Worm (Caenorhabditis elegans): ENCODE results near the gene Y45G12B.2.

Gene Y45G12B.2

DNA sequence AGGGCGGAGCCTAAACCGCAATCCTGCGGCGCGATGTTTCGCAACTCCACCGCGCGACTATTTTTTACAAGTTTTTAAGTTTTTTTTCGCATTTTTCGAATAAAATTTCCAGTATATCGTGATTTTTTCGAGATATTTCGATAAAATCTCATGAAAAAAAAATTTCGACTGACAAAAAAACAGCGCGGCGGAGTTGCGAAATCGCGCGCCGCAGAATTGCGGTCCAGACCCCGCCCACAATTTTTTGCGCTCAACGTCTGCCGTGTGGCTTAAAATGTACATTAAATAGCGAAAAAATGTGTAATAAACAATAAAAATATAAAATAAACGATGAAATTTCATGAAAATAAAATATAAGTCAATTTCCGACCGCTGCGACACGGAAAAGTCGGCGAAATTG is 3.1 kb downstream of the Y45G12B.2 start:
- TF ChIP-seq C34B4.2 (tag; optimal IDR thresholded peaks at IDR 0.05) (no peak), nhr-237 (tag; optimal IDR thresholded peaks at IDR 0.05) (no peak)

DNA sequence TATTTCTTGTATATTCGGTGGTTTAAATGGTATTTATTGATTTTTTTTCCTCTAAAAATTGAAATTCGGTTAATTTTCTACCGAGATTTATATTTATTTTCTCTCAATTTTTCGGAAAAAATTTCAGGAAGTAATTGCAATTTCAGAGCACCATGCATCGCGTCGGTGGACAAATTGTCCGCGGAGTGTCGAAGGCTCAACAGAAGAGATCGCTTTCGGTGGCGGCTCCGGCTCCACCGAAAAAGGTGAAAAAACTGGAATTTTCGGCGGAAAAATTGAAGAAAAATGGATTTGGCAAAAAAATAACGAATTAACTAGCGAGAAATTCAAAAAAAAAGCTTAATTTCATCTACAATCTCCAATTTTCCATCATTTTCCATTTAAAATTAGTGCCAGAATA is 4.3 kb downstream of the Y45G12B.2 start, which contains the start of gene nuo-5:
Gene nuo-5, plus strand, starts transcription at position 147 of the 400 bp plus-strand sequence.
- no peak for TF ChIP-seq nhr-90 (tag; optimal IDR thresholded peaks at IDR 0.05; ENCODE audit: poor library complexity)
- no peak for TF ChIP-seq unc-30 (tag; optimal IDR thresholded peaks at IDR 0.05)
- no peak for TF ChIP-seq fkh-10 (GFP tag; optimal IDR thresholded peaks at IDR 0.05)
- no peak for TF ChIP-seq alr-1 (tag; optimal IDR thresholded peaks at IDR 0.05; ENCODE audit: borderline replicate concordance)
- no peak for TF ChIP-seq nhr-237 (tag; optimal IDR thresholded peaks at IDR 0.05)
- TF ChIP-seq hlh-4 (tag; optimal IDR thresholded peaks at IDR 0.05): no peak
- no peak for TF ChIP-seq lir-3 (tag; optimal IDR thresholded peaks at IDR 0.05; ENCODE audit: poor library complexity)
- no peak for TF ChIP-seq dpl-1 (GFP tag; optimal IDR thresholded peaks at IDR 0.05)
- TF ChIP-seq Y116A8C.19 (tag; optimal IDR thresholded peaks at IDR 0.05; ENCODE audit: borderline replicate concordance): no peak
- TF ChIP-seq snpc-4 (tag; optimal IDR thresholded peaks at IDR 0.05): no peak
- no peak for TF ChIP-seq ets-5 (GFP tag; IDR thresholded peaks at IDR 0.05)
- no peak for TF ChIP-seq ceh-63 (GFP tag; optimal IDR thresholded peaks at IDR 0.05)
- no peak for TF ChIP-seq mep-1 (tag; optimal IDR thresholded peaks at IDR 0.05)
- TF ChIP-seq zip-4 (GFP tag; optimal IDR thresholded peaks at IDR 0.05): no peak
- TF ChIP-seq tbx-2 (tag; optimal IDR thresholded peaks at IDR 0.05): no peak

DNA sequence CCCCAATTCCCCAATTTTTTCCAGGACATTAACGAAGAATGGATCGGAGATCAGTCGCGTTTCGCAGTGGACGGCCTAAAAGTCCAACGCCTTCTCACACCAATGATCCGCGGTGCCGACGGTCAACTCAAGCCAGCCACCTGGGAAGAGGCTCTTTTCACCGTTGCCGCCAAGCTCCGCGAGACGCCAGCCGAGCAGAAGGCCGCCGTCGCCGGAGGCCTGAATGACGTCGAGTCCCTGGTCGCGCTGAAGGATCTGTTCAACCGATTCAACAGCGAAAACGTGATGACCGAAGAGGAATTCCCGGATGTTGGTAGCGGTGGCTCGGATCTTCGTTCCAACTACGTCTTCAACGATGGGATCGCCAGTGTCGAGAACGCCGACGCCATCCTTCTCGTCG is 8.3 kb downstream of the Y45G12B.2 start:
- TF ChIP-seq nhr-28 (tag; optimal IDR thresholded peaks at IDR 0.05): no peak
- TF ChIP-seq pax-3 (tag; optimal IDR thresholded peaks at IDR 0.05): no peak
- no peak for TF ChIP-seq nhr-84 (tag; optimal IDR thresholded peaks at IDR 0.05)
- no peak for TF ChIP-seq nhr-76 (tag; optimal IDR thresholded peaks at IDR 0.05)
- no peak for TF ChIP-seq pqm-1 (tag; optimal IDR thresholded peaks at IDR 0.05)

DNA sequence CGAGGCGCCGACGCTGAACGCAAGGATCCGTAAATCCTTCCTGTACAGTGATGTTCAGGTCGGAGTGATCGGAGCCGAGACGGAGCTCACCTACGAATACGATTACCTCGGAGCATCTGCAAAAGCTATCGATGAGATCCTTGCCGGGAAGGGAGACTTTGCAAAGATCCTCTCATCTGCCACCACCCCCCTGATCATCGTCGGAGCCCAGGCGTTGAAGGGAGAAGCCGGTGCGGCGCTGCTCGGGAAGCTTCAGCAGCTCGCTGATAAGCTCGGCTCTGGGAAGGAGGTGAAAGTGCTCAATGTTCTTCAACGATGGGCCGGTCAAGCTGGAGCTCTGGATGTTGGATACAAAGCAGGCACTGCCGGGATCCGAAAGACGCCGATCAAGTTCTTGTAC is 8.7 kb downstream of the Y45G12B.2 start:
- no peak for TF ChIP-seq hlh-4 (tag; optimal IDR thresholded peaks at IDR 0.05)
- no peak for TF ChIP-seq ceh-82 (tag; optimal IDR thresholded peaks at IDR 0.05)

DNA sequence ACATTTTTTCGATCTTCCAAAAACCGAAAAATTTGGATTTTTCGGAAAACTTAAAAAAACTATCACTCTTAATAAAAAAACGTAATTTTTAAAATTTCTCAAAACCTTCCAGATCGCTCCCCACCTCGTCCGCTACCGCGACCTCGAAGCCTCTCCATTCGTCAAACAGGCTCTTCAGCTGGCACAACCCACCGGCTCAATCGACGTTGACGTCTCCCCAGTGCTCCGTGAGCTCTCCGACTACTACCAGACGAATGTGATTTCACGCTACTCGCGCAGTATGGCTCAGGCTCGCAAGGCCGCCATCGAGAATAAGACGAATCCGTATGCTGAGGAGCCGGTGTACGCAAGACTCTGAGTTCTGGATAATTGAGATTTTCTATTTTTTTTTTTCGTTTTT is 11.8 kb downstream of the Y45G12B.2 start:
- TF ChIP-seq efl-1 (optimal IDR thresholded peaks at IDR 0.05) (no peak), efl-1 (GFP tag; optimal IDR thresholded peaks at IDR 0.05 in 1 of 2) (peak in 1 of 2 experiments; percentile 71), ama-1 (optimal IDR thresholded peaks at IDR 0.05) (no peak)

DNA sequence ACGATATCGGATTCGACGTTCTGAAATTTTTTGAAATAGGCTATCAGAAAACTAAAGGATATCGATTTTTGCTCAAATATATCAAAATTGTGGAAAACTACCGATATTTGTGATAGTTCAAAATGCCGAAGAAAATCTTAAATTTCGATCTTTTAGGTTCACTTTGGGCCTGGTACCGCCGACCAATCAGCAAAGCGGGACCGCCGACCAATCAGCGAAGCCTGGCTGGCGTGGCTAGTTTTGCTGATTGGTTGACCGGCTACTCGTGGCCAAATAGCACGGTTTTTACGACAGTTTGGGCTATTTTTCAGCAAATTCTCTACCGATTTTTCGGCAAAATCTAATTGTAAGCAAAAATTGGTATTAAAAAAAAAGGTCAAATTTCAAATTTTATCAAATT is 15.6 kb downstream of the Y45G12B.2 start:
- TF ChIP-seq lin-13 (GFP tag; optimal IDR thresholded peaks at IDR 0.05) (no peak), ets-5 (GFP tag; IDR thresholded peaks at IDR 0.05) (no peak), snu-23 (GFP tag; optimal IDR thresholded peaks at IDR 0.05) (no peak), snpc-4 (tag; optimal IDR thresholded peaks at IDR 0.05) (no peak), fkh-8 (tag; optimal IDR thresholded peaks at IDR 0.05) (no peak), hpl-2 (GFP tag; optimal IDR thresholded peaks at IDR 0.05) (no peak), tlp-1 (tag; optimal IDR thresholded peaks at IDR 0.05) (no peak), sup-37 (GFP tag; optimal IDR thresholded peaks at IDR 0.05) (no peak), nhr-84 (tag; optimal IDR thresholded peaks at IDR 0.05) (no peak), unc-86 (tag; optimal IDR thresholded peaks at IDR 0.05) (no peak), vab-15 (tag; optimal IDR thresholded peaks at IDR 0.05) (no peak), ceh-88 (GFP tag; IDR thresholded peaks at IDR 0.05) (no peak), hlh-4 (tag; optimal IDR thresholded peaks at IDR 0.05) (no peak), efl-1 (optimal IDR thresholded peaks at IDR 0.05) (no peak), efl-1 (GFP tag; optimal IDR thresholded peaks at IDR 0.05 in 1 of 2) (no peak), blmp-1 (tag; optimal IDR thresholded peaks at IDR 0.05) (no peak)
